Fruit fly (Drosophila melanogaster) whole organism, adult: ENCODE data around the gene mRpL45.

Source experiments
- CG12768 ChIP-seq: fragments of 200-800 bp; sonication (Bioruptor generic); optimal IDR thresholded peaks from 2 replicates; lab custom pipeline; 2017; ENCODE audit warnings: missing biosample characterization, missing genetic modification characterization, mild to moderate bottlenecking, moderate library complexity, missing genetic modification reagents
- CG7101 ChIP-seq: fragments of 200-800 bp; sonication (Bioruptor generic); optimal IDR thresholded peaks from 2 replicates; lab custom pipeline; 2018; ENCODE audit warnings: missing biosample characterization, mild to moderate bottlenecking, missing genetic modification characterization, moderate library complexity
- cic ChIP-seq: fragments of 200-800 bp; sonication (Bioruptor generic); optimal IDR thresholded peaks from 2 replicates; lab custom pipeline; 2017; ENCODE audit warnings: missing biosample characterization, mild to moderate bottlenecking, missing genetic modification characterization, moderate library complexity
- cnc ChIP-seq, 2 experiments: fragments of >200 bp; optimal IDR thresholded peaks; 2 replicates each; lab custom pipeline; 2017
- tj ChIP-seq: fragments of 200-800 bp; sonication (Bioruptor generic); optimal IDR thresholded peaks from 3 replicates; lab custom pipeline; 2017; ENCODE audit warnings: missing biosample characterization, mild to moderate bottlenecking, missing genetic modification characterization, moderate library complexity
- toe ChIP-seq: fragments of 200-800 bp; sonication (Bioruptor generic); optimal IDR thresholded peaks from 2 replicates; lab custom pipeline; 2016; ENCODE audit warnings: missing biosample characterization, missing genetic modification characterization

- TF ChIP-seq CG7101 = no peak
- TF ChIP-seq cnc (optimal IDR thresholded peaks at IDR 0.05; lab: Kevin White, UChicago) = no peak
- TF ChIP-seq CG12768 (GFP tag; lab: Kevin White, UChicago) = no peak
- no peak for TF ChIP-seq cic (GFP tag; lab: Kevin White, UChicago)
- TF ChIP-seq tj (GFP tag; lab: Kevin White, UChicago) = no peak
- TF ChIP-seq toe (GFP tag; lab: Kevin White, UChicago) = no peak
Observed at dm6 chr3R:22569888-22570287, 48.4 kb upstream of the mRpL45 start, which contains the start of gene CG33110.
